Worm (Caenorhabditis elegans) whole organism, L3 larva: ENCODE results near the gene cyn-4.

Source experiments
- R02D3.7 ChIP-seq: fragments of 150-350 bp; optimal IDR thresholded peaks from 2 replicates; lab custom pipeline; 2014; ENCODE audit warnings: missing biosample characterization, missing genetic modification characterization
- aly-2 ChIP-seq: fragments of 150-350 bp; optimal IDR thresholded peaks from 2 replicates; lab custom pipeline; 2014; ENCODE audit warnings: missing biosample characterization, missing genetic modification characterization
- ama-1 ChIP-seq: fragments of 150-350 bp; optimal IDR thresholded peaks from 2 replicates; lab custom pipeline; 2018
- ceh-82 ChIP-seq: fragments of 150-350 bp; optimal IDR thresholded peaks from 2 replicates; lab custom pipeline; 2014; ENCODE audit warnings: missing biosample characterization, missing genetic modification characterization
- ceh-9 ChIP-seq: sonication (generic microtip); optimal IDR thresholded peaks from 2 replicates; lab custom pipeline; 2018; ENCODE audit warnings: missing biosample characterization, missing genetic modification characterization
- daf-12 ChIP-seq: fragments of 150-350 bp; optimal IDR thresholded peaks from 2 replicates; lab custom pipeline; 2014; ENCODE audit warnings: missing biosample characterization, missing genetic modification reagents, missing genetic modification characterization
- egl-27 ChIP-seq: sonication (generic microtip); optimal IDR thresholded peaks from 4 replicates; lab custom pipeline; 2017; ENCODE audit warnings: missing biosample characterization, missing genetic modification reagents, missing genetic modification characterization
- egl-5 ChIP-seq: fragments of 150-350 bp; optimal IDR thresholded peaks from 2 replicates; lab custom pipeline; 2017; ENCODE audit warnings: missing biosample characterization, missing genetic modification reagents, missing genetic modification characterization, inconsistent platforms
- elt-1 ChIP-seq: fragments of 150-350 bp; optimal IDR thresholded peaks from 2 replicates; lab custom pipeline; 2014; ENCODE audit warnings: missing biosample characterization, missing genetic modification characterization
- elt-2 ChIP-seq: sonication (generic microtip); optimal IDR thresholded peaks from 2 replicates; lab custom pipeline; 2016; ENCODE audit warnings: missing genetic modification reagents, mild to moderate bottlenecking, missing genetic modification characterization, missing compliant biosample characterization
- elt-3 ChIP-seq, 3 experiments: fragments of 150-350 bp in 1 of 3; sonication (generic microtip) in 2 of 3; optimal IDR thresholded peaks; 2 replicates in 2 of 3; 4 replicates in 1 of 3; lab custom pipeline; 2014 to 2017; ENCODE audit warnings: missing biosample characterization in 3 of 3, missing genetic modification characterization in 3 of 3
- eor-1 ChIP-seq, 2 experiments: fragments of 150-350 bp; optimal IDR thresholded peaks; 2 replicates each; lab custom pipeline; 2014 to 2018; ENCODE audit warnings: missing biosample characterization in 2 of 2, missing genetic modification characterization in 2 of 2
- fkh-10 ChIP-seq: sonication (generic microtip); optimal IDR thresholded peaks from 2 replicates; lab custom pipeline; 2017; ENCODE audit warnings: missing biosample characterization, missing genetic modification reagents, missing genetic modification characterization
- fkh-2 ChIP-seq: fragments of 150-350 bp; optimal IDR thresholded peaks from 2 replicates; lab custom pipeline; 2014; ENCODE audit warnings: missing biosample characterization, missing genetic modification reagents, missing genetic modification characterization
- fos-1 ChIP-seq: fragments of 150-350 bp; optimal IDR thresholded peaks from 2 replicates; lab custom pipeline; 2014; ENCODE audit warnings: missing biosample characterization, missing genetic modification characterization
- hmg-11 ChIP-seq: sonication (generic microtip); optimal IDR thresholded peaks from 2 replicates; lab custom pipeline; 2016; ENCODE audit warnings: missing genetic modification characterization, missing compliant biosample characterization
- jun-1 ChIP-seq: fragments of 150-350 bp; optimal IDR thresholded peaks from 2 replicates; lab custom pipeline; 2014; ENCODE audit warnings: missing biosample characterization, missing genetic modification reagents, missing genetic modification characterization
- lin-15B ChIP-seq: fragments of 150-350 bp; optimal IDR thresholded peaks from 2 replicates; lab custom pipeline; 2014; ENCODE audit warnings: missing biosample characterization, missing genetic modification characterization
- lin-39 ChIP-seq: fragments of 150-350 bp; optimal IDR thresholded peaks from 2 replicates; lab custom pipeline; 2018; ENCODE audit warnings: missing biosample characterization, missing genetic modification reagents, missing genetic modification characterization
- lsy-12 ChIP-seq: sonication (generic microtip); optimal IDR thresholded peaks from 2 replicates; lab custom pipeline; 2016; ENCODE audit warnings: mild to moderate bottlenecking, missing genetic modification characterization, missing compliant biosample characterization
- mdl-1 ChIP-seq: fragments of 150-350 bp; optimal IDR thresholded peaks from 2 replicates; lab custom pipeline; 2014; ENCODE audit warnings: missing biosample characterization, missing genetic modification characterization
- mml-1 ChIP-seq: fragments of 150-350 bp; sonication (generic microtip); optimal IDR thresholded peaks from 3 replicates; lab custom pipeline; 2014; ENCODE audit warnings: missing biosample characterization, missing genetic modification characterization
- nfya-1 ChIP-seq: sonication (generic microtip); optimal IDR thresholded peaks from 2 replicates; lab custom pipeline; 2017; ENCODE audit warnings: missing genetic modification characterization, mild to moderate bottlenecking, missing compliant biosample characterization, antibody characterized with exemption, moderate library complexity; ENCODE audit not compliant: insufficient read depth
- nhr-11 ChIP-seq: fragments of 150-350 bp; optimal IDR thresholded peaks from 2 replicates; lab custom pipeline; 2014; ENCODE audit warnings: missing biosample characterization, missing genetic modification characterization
- nhr-12 ChIP-seq: fragments of 150-350 bp; optimal IDR thresholded peaks from 2 replicates; lab custom pipeline; 2014; ENCODE audit warnings: missing biosample characterization, missing genetic modification characterization
- nhr-237 ChIP-seq: fragments of 150-350 bp; optimal IDR thresholded peaks from 2 replicates; lab custom pipeline; 2014; ENCODE audit warnings: missing biosample characterization, missing genetic modification characterization
- nhr-25 ChIP-seq: sonication (generic microtip); optimal IDR thresholded peaks from 2 replicates; lab custom pipeline; 2017; ENCODE audit warnings: missing biosample characterization, missing genetic modification characterization
- nhr-28 ChIP-seq: fragments of 150-350 bp; optimal IDR thresholded peaks from 2 replicates; lab custom pipeline; 2014; ENCODE audit warnings: missing biosample characterization, missing genetic modification characterization
- nhr-43 ChIP-seq: sonication (generic microtip); optimal IDR thresholded peaks from 2 replicates; lab custom pipeline; 2016; ENCODE audit warnings: mild to moderate bottlenecking, missing genetic modification characterization, missing compliant biosample characterization; ENCODE audit not compliant: poor library complexity, severe bottlenecking
- nhr-67 ChIP-seq: fragments of 150-350 bp; optimal IDR thresholded peaks from 2 replicates; lab custom pipeline; 2014; ENCODE audit warnings: missing biosample characterization, missing genetic modification characterization
- nhr-76 ChIP-seq: fragments of 150-350 bp; sonication (generic microtip); optimal IDR thresholded peaks from 5 replicates; lab custom pipeline; 2014; ENCODE audit warnings: missing biosample characterization, missing genetic modification characterization
- nhr-77 ChIP-seq: fragments of 150-350 bp; optimal IDR thresholded peaks from 2 replicates; lab custom pipeline; 2014; ENCODE audit warnings: missing biosample characterization, missing genetic modification characterization
- pha-4 ChIP-seq: fragments of 150-350 bp; optimal IDR thresholded peaks from 2 replicates; lab custom pipeline; 2014; ENCODE audit warnings: missing biosample characterization, missing genetic modification reagents, missing genetic modification characterization
- pqm-1 ChIP-seq: fragments of 150-350 bp; optimal IDR thresholded peaks from 2 replicates; lab custom pipeline; 2017; ENCODE audit warnings: missing biosample characterization, missing genetic modification characterization, inconsistent platforms
- sea-2 ChIP-seq: fragments of 150-350 bp; sonication (generic microtip); optimal IDR thresholded peaks from 4 replicates; lab custom pipeline; 2014; ENCODE audit warnings: missing biosample characterization, missing genetic modification reagents, missing genetic modification characterization
- skn-1 ChIP-seq: fragments of 150-350 bp; optimal IDR thresholded peaks from 2 replicates; lab custom pipeline; 2014; ENCODE audit warnings: missing biosample characterization, missing genetic modification characterization
- tbx-2 ChIP-seq: sonication (generic microtip); optimal IDR thresholded peaks from 2 replicates; lab custom pipeline; 2016; ENCODE audit warnings: mild to moderate bottlenecking, missing genetic modification characterization, missing compliant biosample characterization
- unc-39 ChIP-seq: sonication (generic microtip); optimal IDR thresholded peaks from 4 replicates; lab custom pipeline; 2017; ENCODE audit warnings: missing biosample characterization, missing genetic modification characterization
- unc-62 ChIP-seq: fragments of 150-350 bp; sonication (generic microtip); optimal IDR thresholded peaks from 4 replicates; lab custom pipeline; 2014; ENCODE audit warnings: missing biosample characterization, missing genetic modification reagents, missing genetic modification characterization
- zag-1 ChIP-seq: fragments of 150-350 bp; optimal IDR thresholded peaks from 2 replicates; lab custom pipeline; 2014; ENCODE audit warnings: missing biosample characterization, missing genetic modification characterization
- ztf-11 ChIP-seq: fragments of 150-350 bp; optimal IDR thresholded peaks from 2 replicates; lab custom pipeline; 2014; ENCODE audit warnings: missing biosample characterization, missing genetic modification characterization
- ztf-4 ChIP-seq: fragments of 150-350 bp; optimal IDR thresholded peaks from 2 replicates; lab custom pipeline; 2014; ENCODE audit warnings: missing biosample characterization, missing genetic modification characterization

cyn-4 gene

ce11 chrII:10860840-10861239, 11.6 kb downstream of the cyn-4 start, which contains the start of gene M106.3:
TSS of gene M106.3 (minus strand) at chrII:10860909.
- TF ChIP-seq elt-3 (tag; optimal IDR thresholded peaks at IDR 0.05; lab: Kevin White, UChicago) (no peak), eor-1 (tag; optimal IDR thresholded peaks at IDR 0.05; lab: Kevin White, UChicago) (no peak), egl-5 (tag; lab: Kevin White, UChicago) (no peak), lsy-12 (tag; lab: Kevin White, UChicago) (no peak), nhr-237 (tag; lab: Kevin White, UChicago) (no peak), pha-4 (tag; lab: Kevin White, UChicago) (peak; percentile 9), skn-1 (tag; lab: Kevin White, UChicago) (no peak), nhr-43 (tag; lab: Kevin White, UChicago) (no peak), elt-2 (tag; lab: Kevin White, UChicago) (peak; percentile 74), tbx-2 (tag; lab: Kevin White, UChicago) (no peak), lin-39 (no peak), ceh-82 (no peak), jun-1 (tag; lab: Kevin White, UChicago) (peak; percentile 13), pqm-1 (tag; lab: Kevin White, UChicago) (peak; percentile 51)
- TF ChIP-seq, all 47 proteins: peak for 4

- TF ChIP-seq egl-27 (tag; lab: Kevin White, UChicago) (no peak), elt-2 (tag; lab: Kevin White, UChicago) (peak; percentile 3)
These were observed 13.1 kb downstream of the cyn-4 start for ce11 chrII:10859359-10859758.

- TF ChIP-seq aly-2 (tag; lab: Kevin White, UChicago) (no peak), mdl-1 (tag; lab: Kevin White, UChicago) (no peak), nhr-237 (tag; lab: Kevin White, UChicago) (no peak), ztf-4 (no peak), sea-2 (GFP tag; lab: Kevin White, UChicago) (no peak), unc-62 (GFP tag; lab: Kevin White, UChicago) (no peak), nhr-25 (tag; lab: Kevin White, UChicago) (no peak), elt-2 (tag; lab: Kevin White, UChicago) (no peak), skn-1 (tag; lab: Kevin White, UChicago) (no peak), nhr-28 (tag; lab: Kevin White, UChicago) (no peak), eor-1 (tag; optimal IDR thresholded peaks at IDR 0.05; lab: Kevin White, UChicago) (no peak), nhr-12 (tag; lab: Kevin White, UChicago) (no peak), lin-15B (no peak)
These were observed 15.3 kb downstream of the cyn-4 start, which contains the start of gene M106.7 for ce11 chrII:10857077-10857476. TSS of gene M106.7 (minus strand) at chrII:10857177.

- TF ChIP-seq hmg-11 (tag; lab: Kevin White, UChicago) (no peak), sea-2 (GFP tag; lab: Kevin White, UChicago) (no peak), R02D3.7 (tag; lab: Kevin White, UChicago) (no peak), jun-1 (tag; lab: Kevin White, UChicago) (no peak), ztf-4 (no peak), daf-12 (tag; lab: Kevin White, UChicago) (no peak)
These were observed 19.5 kb downstream of the cyn-4 start for ce11 chrII:10852880-10853279.

ce11 chrII:10851110-10851509, 21.3 kb downstream of the cyn-4 start:
- TF ChIP-seq fos-1 (tag; lab: Kevin White, UChicago) (no peak), nhr-11 (tag; lab: Kevin White, UChicago) (no peak), fkh-10 (GFP tag; lab: Kevin White, UChicago) (no peak), egl-27 (tag; lab: Kevin White, UChicago) (peak; percentile 53), ztf-4 (peak; percentile 24), ceh-9 (tag; lab: Kevin White, UChicago) (no peak), hmg-11 (tag; lab: Kevin White, UChicago) (peak; percentile 64), nhr-25 (tag; lab: Kevin White, UChicago) (peak; percentile 92), R02D3.7 (tag; lab: Kevin White, UChicago) (peak; percentile 20), pha-4 (tag; lab: Kevin White, UChicago) (peak; percentile 86), nhr-77 (tag; lab: Kevin White, UChicago) (no peak), zag-1 (tag; lab: Kevin White, UChicago) (no peak), mml-1 (tag; lab: Kevin White, UChicago) (no peak), lsy-12 (tag; lab: Kevin White, UChicago) (peak; percentile 19), nfya-1 (tag; lab: Kevin White, UChicago) (peak; percentile 80), nhr-67 (tag; lab: Kevin White, UChicago) (no peak), elt-1 (peak; percentile 43), nhr-76 (tag; lab: Kevin White, UChicago) (no peak), egl-5 (tag; lab: Kevin White, UChicago) (peak; percentile 77), eor-1 (tag; optimal IDR thresholded peaks at IDR 0.05; lab: Kevin White, UChicago) (no peak), lin-15B (peak; percentile 24), sea-2 (GFP tag; lab: Kevin White, UChicago) (no peak), tbx-2 (tag; lab: Kevin White, UChicago) (peak; percentile 10), daf-12 (tag; lab: Kevin White, UChicago) (no peak), mdl-1 (tag; lab: Kevin White, UChicago) (peak; percentile 42), lin-39 (peak; percentile 76), ama-1 (lab: Kevin White, UChicago) (no peak), elt-2 (tag; lab: Kevin White, UChicago) (peak; percentile 83), nhr-28 (tag; lab: Kevin White, UChicago) (no peak), unc-39 (tag; lab: Kevin White, UChicago) (no peak), ztf-11 (no peak), fkh-2 (tag; lab: Kevin White, UChicago) (no peak)
